Worm (Caenorhabditis elegans): ENCODE results near the gene srh-122.

DNA sequence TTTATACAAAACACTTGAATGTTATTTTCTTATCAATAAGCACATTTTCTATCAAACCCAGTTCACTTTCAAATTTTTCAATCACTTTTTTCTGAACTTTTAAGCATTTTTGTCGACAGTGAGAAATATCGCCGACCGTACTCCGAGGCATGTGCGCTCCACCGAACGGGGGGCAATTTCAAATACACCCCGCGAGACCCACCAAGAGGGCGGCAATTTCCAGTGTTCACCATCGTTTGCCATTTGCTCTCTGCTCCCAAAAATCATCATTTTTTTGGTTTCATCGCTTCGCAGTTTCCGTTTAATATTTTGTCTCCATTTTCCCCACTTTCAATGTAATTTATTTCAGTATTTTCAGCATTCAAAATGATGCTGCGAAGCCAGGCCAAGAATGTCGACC lies 17.5 kb upstream of the srh-122 start, which contains the start of gene cyb-3:
- TF ChIP-seq ztf-11 (tag; optimal IDR thresholded peaks at IDR 0.05) (no peak), nhr-28 (tag; optimal IDR thresholded peaks at IDR 0.05) (no peak)

Measured in whole organism, L4 larva.